Worm (Caenorhabditis elegans) whole organism, early embryonic: Measurements from ENCODE around the gene Y82E9BR.6.
"Not testable (repeated sequence)": the region's sequence is repeated elsewhere in the genome, so short reads cannot be mapped to it uniquely, and the experiment has no call there.

Experiments
- B0310.2 ChIP-seq: sonication (generic microtip); optimal IDR thresholded peaks from 2 replicates; lab custom pipeline; 2016; ENCODE audit warnings: mild to moderate bottlenecking, missing genetic modification characterization, missing compliant biosample characterization
- F13C5.2 ChIP-seq: sonication (generic microtip); optimal IDR thresholded peaks from 2 replicates; lab custom pipeline; 2017; ENCODE audit warnings: mild to moderate bottlenecking, missing genetic modification characterization, inconsistent platforms, missing compliant biosample characterization
- aly-1 ChIP-seq: sonication (generic microtip); optimal IDR thresholded peaks from 2 replicates; lab custom pipeline; 2016; ENCODE audit warnings: missing genetic modification characterization, missing compliant biosample characterization
- ama-1 ChIP-seq: fragments of 150-350 bp; optimal IDR thresholded peaks from 2 replicates; lab custom pipeline; 2014
- ceh-13 ChIP-seq: fragments of 200-800 bp; sonication (Bioruptor generic); optimal IDR thresholded peaks from 2 replicates; lab custom pipeline; 2018; ENCODE audit warnings: mild to moderate bottlenecking, missing genetic modification characterization, missing compliant biosample characterization
- ceh-36 ChIP-seq: sonication (generic microtip); optimal IDR thresholded peaks from 2 replicates; lab custom pipeline; 2016; ENCODE audit warnings: missing genetic modification characterization, inconsistent platforms, missing compliant biosample characterization
- ets-7 ChIP-seq: sonication (generic microtip); optimal IDR thresholded peaks from 2 replicates; lab custom pipeline; 2016; ENCODE audit warnings: missing genotype, missing genetic modification characterization, missing compliant biosample characterization
- flt-1 ChIP-seq: fragments of 200-800 bp; sonication (Bioruptor generic); IDR thresholded peaks from 2 replicates; pipeline ENCODE4 v1.3.6; 2022; ENCODE audit warnings: missing genetic modification characterization, missing compliant biosample characterization
- hmbx-1 ChIP-seq: sonication (generic microtip); optimal IDR thresholded peaks from 2 replicates; lab custom pipeline; 2016; ENCODE audit warnings: mild to moderate bottlenecking, missing genetic modification characterization, missing compliant biosample characterization
- hmg-4 ChIP-seq: fragments of 200-800 bp; sonication (Bioruptor generic); optimal IDR thresholded peaks from 2 replicates; lab custom pipeline; 2018; ENCODE audit warnings: mild to moderate bottlenecking, missing genetic modification characterization, missing compliant biosample characterization
- hnd-1 ChIP-seq: sonication (generic microtip); optimal IDR thresholded peaks from 2 replicates; lab custom pipeline; 2016; ENCODE audit warnings: missing genetic modification characterization, missing compliant biosample characterization
- pes-1 ChIP-seq: fragments of 200-800 bp; sonication (Bioruptor generic); IDR thresholded peaks from 2 replicates; pipeline ENCODE4 v1.3.6; 2022; ENCODE audit warnings: missing genetic modification reagents, missing genetic modification characterization, missing compliant biosample characterization
- scrt-1 ChIP-seq: fragments of 200-800 bp; sonication (Bioruptor generic); IDR thresholded peaks from 2 replicates; pipeline ENCODE4 v1.3.6; 2022; ENCODE audit warnings: missing genetic modification characterization, missing compliant biosample characterization
- sea-1 ChIP-seq: fragments of 200-800 bp; sonication (Bioruptor generic); conservative IDR thresholded peaks from 2 replicates; pipeline ENCODE4 v1.3.6; 2022; ENCODE audit warnings: missing genetic modification characterization, missing compliant biosample characterization
- tbx-11 ChIP-seq: fragments of 200-800 bp; sonication (Bioruptor generic); IDR thresholded peaks from 2 replicates; pipeline ENCODE4 v1.3.6; 2022; ENCODE audit warnings: missing genetic modification characterization, missing compliant biosample characterization
- tbx-37 ChIP-seq: fragments of 200-800 bp; sonication (Bioruptor generic); conservative IDR thresholded peaks from 2 replicates; pipeline ENCODE4 v1.3.6; 2022; ENCODE audit warnings: missing genetic modification reagents, missing genetic modification characterization, missing compliant biosample characterization
- tra-4 ChIP-seq: sonication (generic microtip); optimal IDR thresholded peaks from 2 replicates; lab custom pipeline; 2017; ENCODE audit warnings: missing genetic modification characterization, missing compliant biosample characterization

Y82E9BR.6 gene

ce11 chrIII:1347003-1347402 is 34.0 kb upstream of the Y82E9BR.6 start:
- no peak for TF ChIP-seq ceh-13

DNA sequence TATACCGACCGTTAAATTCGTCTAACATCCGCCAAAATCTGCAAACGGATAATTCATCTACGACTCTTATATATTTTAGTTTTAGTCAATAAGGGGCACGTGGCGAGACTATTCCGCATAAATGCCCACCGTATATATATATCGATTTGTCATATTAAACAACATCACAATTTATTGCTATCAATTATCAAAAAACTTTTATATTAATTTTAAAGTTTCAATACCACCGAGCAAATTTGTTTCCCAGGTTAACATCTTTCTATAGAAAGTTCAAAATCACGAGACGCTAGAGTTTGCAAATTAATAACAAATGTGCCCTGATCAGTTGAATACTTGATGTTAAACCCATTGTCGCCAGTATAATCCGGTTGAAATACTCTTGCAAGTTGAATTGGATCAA is 33.5 kb upstream of the Y82E9BR.6 start, which contains the start of gene Y82E9BL.5:
TSS of gene Y82E9BL.5 (minus strand) at position 101 of the 400 bp plus-strand sequence.
- TF ChIP-seq hmg-4 (GFP tag; lab: Kevin White, UChicago) (no peak), tra-4 (no peak), hmbx-1 (tag; lab: Kevin White, UChicago) (no peak), F13C5.2 (tag; lab: Kevin White, UChicago) (no peak), sea-1 (GFP tag; lab: Robert Waterston, UW) (no peak), B0310.2 (no peak), ama-1 (lab: Kevin White, UChicago) (no peak), hnd-1 (no peak), tbx-37 (no peak), pes-1 (GFP tag; lab: Robert Waterston, UW) (no peak), aly-1 (tag; lab: Kevin White, UChicago) (no peak), ets-7 (tag; lab: Kevin White, UChicago) (no peak), scrt-1 (GFP tag; lab: Robert Waterston, UW) (no peak)

DNA sequence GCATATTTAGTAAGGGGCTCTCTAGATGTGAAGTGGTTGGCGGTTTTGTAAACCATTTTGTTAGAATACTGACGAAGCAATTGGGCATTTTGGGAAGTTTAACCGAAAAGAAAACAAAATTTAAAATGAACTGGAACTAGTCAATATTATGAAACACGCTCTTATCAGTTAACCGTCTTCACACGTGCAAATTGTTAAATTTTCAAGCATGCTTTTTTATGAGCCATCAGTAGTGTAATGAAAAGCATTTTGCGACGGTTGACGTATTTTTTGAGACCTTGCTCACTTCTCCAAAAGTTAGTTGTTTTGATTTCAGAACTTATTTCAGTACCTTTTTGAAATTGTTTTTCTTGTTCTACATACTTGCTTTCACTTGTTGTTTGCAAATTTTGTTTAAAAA is 31.7 kb upstream of the Y82E9BR.6 start, which contains the start of gene fbxa-25:
TSS of gene fbxa-25 (minus strand) at position 138 of the 400 bp plus-strand sequence.
- no peak for TF ChIP-seq tbx-11

DNA sequence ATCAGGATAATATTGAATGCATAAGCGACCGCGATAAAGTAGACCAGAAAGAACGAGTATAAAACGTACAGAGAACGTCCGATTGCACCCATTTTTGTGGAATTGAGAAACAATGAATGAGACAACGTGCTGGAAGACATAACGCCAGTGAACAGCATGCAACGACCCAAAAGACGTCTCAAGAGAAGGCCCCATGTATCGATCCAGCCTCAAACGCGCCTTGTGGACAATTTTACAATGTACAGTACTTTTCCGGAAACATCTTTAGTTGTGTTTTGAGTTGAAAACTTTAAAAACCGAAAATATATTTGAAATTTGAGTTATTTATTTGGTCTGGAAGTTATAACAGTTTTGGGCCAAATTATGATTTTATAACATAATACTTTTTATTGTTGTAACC is 30.3 kb upstream of the Y82E9BR.6 start, which contains the start of gene Y82E9BL.3:
TSS of gene Y82E9BL.3 (minus strand) at position 101 of the 400 bp plus-strand sequence.
- no peak for TF ChIP-seq scrt-1 (GFP tag; lab: Robert Waterston, UW)
- no peak for TF ChIP-seq tbx-11
- TF ChIP-seq ceh-13 = no peak
- TF ChIP-seq pes-1 (GFP tag; lab: Robert Waterston, UW) = no peak
- no peak for TF ChIP-seq F13C5.2 (tag; lab: Kevin White, UChicago)
- TF ChIP-seq tra-4 = no peak

- no peak for TF ChIP-seq tra-4
- no peak for TF ChIP-seq tbx-37
- TF ChIP-seq tbx-11 = no peak
- no peak for TF ChIP-seq pes-1 (GFP tag; lab: Robert Waterston, UW)
- TF ChIP-seq hmbx-1 (tag; lab: Kevin White, UChicago) = no peak
These were observed 26.5 kb upstream of the Y82E9BR.6 start for ce11 chrIII:1354523-1354922.

DNA sequence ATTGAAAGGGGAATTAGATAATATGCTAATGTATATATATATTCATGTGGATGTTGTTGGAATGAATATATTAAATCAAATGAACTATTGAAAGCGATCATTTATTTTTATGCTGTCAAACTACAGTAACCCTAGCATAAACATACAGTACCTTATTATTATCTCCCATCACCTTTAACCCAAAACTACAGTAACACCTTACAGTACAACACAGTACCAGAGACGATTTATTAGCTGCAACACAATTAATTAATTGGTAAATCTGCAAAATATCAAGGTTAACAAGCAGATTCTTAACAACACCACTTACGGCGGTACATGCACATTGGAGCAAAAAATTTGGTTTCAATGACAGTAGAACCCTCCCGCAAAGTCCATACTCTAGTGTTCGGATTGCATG is 25.7 kb upstream of the Y82E9BR.6 start, which contains the start of gene Y82E9BL.1:
TSS of gene Y82E9BL.1 (minus strand) at position 101 of the 400 bp plus-strand sequence.
- TF ChIP-seq hmg-4 (GFP tag; lab: Kevin White, UChicago) = no peak
- TF ChIP-seq scrt-1 (GFP tag; lab: Robert Waterston, UW) = no peak
- TF ChIP-seq hmbx-1 (tag; lab: Kevin White, UChicago) = no peak
- TF ChIP-seq tbx-11 = no peak
- no peak for TF ChIP-seq pes-1 (GFP tag; lab: Robert Waterston, UW)
- no peak for TF ChIP-seq aly-1 (tag; lab: Kevin White, UChicago)

DNA sequence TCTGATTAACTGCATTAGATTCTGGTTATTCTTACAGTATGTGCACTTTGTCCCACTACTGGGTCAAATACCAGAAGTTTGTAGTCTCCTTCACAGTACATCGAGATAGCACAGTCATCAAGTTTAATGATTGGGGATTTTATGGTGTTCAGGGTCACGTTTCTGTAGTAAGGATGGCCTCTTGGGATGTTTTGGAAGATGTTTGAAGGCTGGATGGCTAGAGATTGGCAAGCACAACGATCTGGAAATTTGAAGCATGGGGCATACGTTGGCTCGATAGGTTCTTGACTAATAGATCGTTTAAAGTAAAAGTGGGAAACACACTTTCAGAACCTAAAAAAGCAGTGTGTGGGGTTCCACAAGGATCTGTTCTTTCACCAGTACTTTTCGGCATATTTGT is 23.1 kb upstream of the Y82E9BR.6 start, which contains the start of gene Y82E9BR.8:
TSS of gene Y82E9BR.8 (minus strand) at position 101 of the 400 bp plus-strand sequence.
- not testable (repeated sequence) for TF ChIP-seq tbx-11; ama-1 (lab: Kevin White, UChicago); hmg-4 (GFP tag; lab: Kevin White, UChicago)

ce11 chrIII:1359669-1360068 is 21.4 kb upstream of the Y82E9BR.6 start, which contains the start of gene Y82E9BR.9:
Y82E9BR.9 (minus strand) TSS chrIII:1359769.
- TF ChIP-seq ets-7 (tag; lab: Kevin White, UChicago) (no peak), ceh-36 (tag; lab: Kevin White, UChicago) (no peak), hnd-1 (no peak), flt-1 (GFP tag; lab: Robert Waterston, UW) (no peak), tra-4 (no peak), ama-1 (lab: Kevin White, UChicago) (no peak), sea-1 (GFP tag; lab: Robert Waterston, UW) (no peak), aly-1 (tag; lab: Kevin White, UChicago) (no peak), scrt-1 (GFP tag; lab: Robert Waterston, UW) (no peak), ceh-13 (no peak), F13C5.2 (tag; lab: Kevin White, UChicago) (no peak), tbx-37 (no peak)

DNA sequence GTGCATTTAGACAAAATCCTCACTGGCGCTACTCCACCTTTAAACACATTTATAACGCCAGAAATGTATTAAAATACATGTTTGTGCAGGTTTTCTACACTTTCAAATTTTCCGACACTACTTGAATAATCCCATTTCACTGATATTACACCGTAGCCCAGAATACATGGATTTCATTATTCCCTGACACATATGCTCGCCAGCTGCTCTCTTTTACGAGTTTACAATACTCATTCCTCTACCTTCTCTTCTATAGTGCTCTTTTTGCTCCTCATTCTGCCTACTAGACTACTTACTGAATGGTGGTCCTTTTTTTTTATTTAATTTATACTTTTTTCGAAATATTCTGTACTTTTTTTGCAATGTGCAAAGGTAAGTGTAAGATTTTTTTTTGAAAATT is 8.5 kb upstream of the Y82E9BR.6 start:
- no peak for TF ChIP-seq scrt-1 (GFP tag; lab: Robert Waterston, UW)
- no peak for TF ChIP-seq ama-1 (lab: Kevin White, UChicago)

DNA sequence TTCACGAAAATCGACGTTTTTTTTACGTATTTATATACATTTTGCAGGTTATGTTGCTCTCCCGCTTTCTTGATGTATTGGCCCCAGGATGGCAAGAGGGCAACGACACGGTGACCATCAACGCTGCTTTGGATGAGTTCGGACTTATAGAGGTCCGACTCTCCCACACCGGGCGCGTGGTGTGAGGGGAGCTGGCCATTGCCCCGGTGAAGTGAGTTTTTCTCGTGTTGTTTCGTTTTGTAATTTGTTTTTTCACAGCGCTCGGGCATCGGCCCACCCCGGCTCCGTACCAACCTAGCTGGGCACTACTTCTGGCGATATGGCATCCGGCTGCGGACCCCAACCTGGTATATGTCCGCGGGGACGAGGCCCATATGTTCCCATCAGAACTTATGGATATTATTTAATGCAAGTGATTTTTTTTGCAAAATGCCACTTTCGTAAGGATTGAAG is 6.6 kb upstream of the Y82E9BR.6 start, which contains the start of gene Y82E9BR.20:
TSS of gene Y82E9BR.20 (plus strand) at position 51 of the 453 bp plus-strand sequence.
- TF ChIP-seq flt-1 (GFP tag; lab: Robert Waterston, UW) = no peak
- TF ChIP-seq hmg-4 (GFP tag; lab: Kevin White, UChicago) = no peak
- no peak for TF ChIP-seq F13C5.2 (tag; lab: Kevin White, UChicago)
- no peak for TF ChIP-seq B0310.2
- no peak for TF ChIP-seq ets-7 (tag; lab: Kevin White, UChicago)
- TF ChIP-seq hnd-1 = no peak
- TF ChIP-seq hmbx-1 (tag; lab: Kevin White, UChicago) = no peak
- TF ChIP-seq scrt-1 (GFP tag; lab: Robert Waterston, UW) = no peak
- TF ChIP-seq pes-1 (GFP tag; lab: Robert Waterston, UW) = no peak
- no peak for TF ChIP-seq sea-1 (GFP tag; lab: Robert Waterston, UW)
- no peak for TF ChIP-seq tra-4
- TF ChIP-seq ceh-36 (tag; lab: Kevin White, UChicago) = no peak
- TF ChIP-seq ceh-13 = no peak
